Fruit fly (Drosophila melanogaster) whole organism, embryonic: ENCODE measurements around the gene CG17571.

Source experiments
- Atf6 ChIP-seq: fragments of 200-800 bp; sonication (Bioruptor generic); IDR thresholded peaks from 2 replicates; pipeline ENCODE4 v1.3.6; 2022; ENCODE audit warnings: missing biosample characterization, missing genetic modification characterization
- B-H2 ChIP-seq: fragments of 200-800 bp; sonication (Bioruptor generic); optimal IDR thresholded peaks from 2 replicates; lab custom pipeline; 2018; ENCODE audit warnings: missing biosample characterization, mild to moderate bottlenecking, missing genetic modification characterization
- Bdp1 ChIP-seq: fragments of 200-800 bp; sonication (Bioruptor generic); optimal IDR thresholded peaks from 3 replicates; lab custom pipeline; 2016; ENCODE audit warnings: missing biosample characterization, missing genetic modification characterization
- CG10209 ChIP-seq: fragments of 200-800 bp; sonication (Bioruptor generic); optimal IDR thresholded peaks from 3 replicates; lab custom pipeline; 2017; ENCODE audit warnings: missing biosample characterization, mild to moderate bottlenecking, missing genetic modification characterization, missing genetic modification reagents
- CG11247 ChIP-seq: fragments of 200-800 bp; sonication (Bioruptor generic); IDR thresholded peaks from 2 replicates; pipeline ENCODE4 v1.3.6; 2022; ENCODE audit warnings: missing biosample characterization, missing genetic modification characterization
- CG11723 ChIP-seq: fragments of 200-800 bp; sonication (Bioruptor generic); optimal IDR thresholded peaks from 2 replicates; lab custom pipeline; 2017; ENCODE audit warnings: missing biosample characterization, mild to moderate bottlenecking, missing genetic modification characterization
- CG12104 ChIP-seq: fragments of 200-800 bp; sonication (Bioruptor generic); optimal IDR thresholded peaks from 3 replicates; lab custom pipeline; 2016; ENCODE audit warnings: missing biosample characterization, missing genetic modification characterization
- CG12155 ChIP-seq: fragments of 200-800 bp; sonication (Bioruptor generic); optimal IDR thresholded peaks from 3 replicates; lab custom pipeline; 2016; ENCODE audit warnings: missing biosample characterization, missing genetic modification characterization
- CG12219 ChIP-seq: fragments of 200-800 bp; sonication (Bioruptor generic); optimal IDR thresholded peaks from 3 replicates; lab custom pipeline; 2018; ENCODE audit warnings: missing biosample characterization, mild to moderate bottlenecking, missing genetic modification characterization
- CG12659 ChIP-seq: fragments of 200-800 bp; sonication (Bioruptor generic); optimal IDR thresholded peaks from 3 replicates; lab custom pipeline; 2017; ENCODE audit warnings: mild to moderate bottlenecking, missing biosample characterization, missing genetic modification reagents, missing genetic modification characterization
- CG15269 ChIP-seq: fragments of 200-800 bp; sonication (Bioruptor generic); optimal IDR thresholded peaks from 2 replicates; lab custom pipeline; 2018; ENCODE audit warnings: missing biosample characterization, mild to moderate bottlenecking, missing genetic modification characterization, moderate library complexity
- CG1603 ChIP-seq: fragments of 200-800 bp; sonication (Bioruptor generic); optimal IDR thresholded peaks from 2 replicates; lab custom pipeline; 2019; ENCODE audit warnings: missing biosample characterization, mild to moderate bottlenecking, missing genetic modification characterization, moderate library complexity
- CG16815 ChIP-seq: fragments of 200-800 bp; sonication (Bioruptor generic); optimal IDR thresholded peaks from 3 replicates; lab custom pipeline; 2017; ENCODE audit warnings: missing biosample characterization, mild to moderate bottlenecking, missing genetic modification characterization
- CG17385 ChIP-seq: fragments of 200-800 bp; sonication (Bioruptor generic); optimal IDR thresholded peaks from 3 replicates; lab custom pipeline; 2018; ENCODE audit warnings: missing biosample characterization, mild to moderate bottlenecking, missing genetic modification characterization
- CG2120 ChIP-seq: fragments of 200-800 bp; sonication (Bioruptor generic); optimal IDR thresholded peaks from 3 replicates; lab custom pipeline; 2016; ENCODE audit warnings: missing biosample characterization, missing genetic modification characterization
- CG32767 ChIP-seq: fragments of 200-800 bp; sonication (Bioruptor generic); IDR thresholded peaks from 2 replicates; pipeline ENCODE4 v1.3.6; 2022; ENCODE audit warnings: missing biosample characterization, missing genetic modification characterization
- CG3726 ChIP-seq: fragments of 200-800 bp; sonication (Bioruptor generic); IDR thresholded peaks from 3 replicates; pipeline ENCODE4, ENCODE4 v1.3.6; 2022; ENCODE audit warnings: missing biosample characterization, missing genetic modification characterization
- CG42726 ChIP-seq: fragments of 200-800 bp; sonication (Bioruptor generic); IDR thresholded peaks from 2 replicates; pipeline ENCODE4 v1.3.6; 2022; ENCODE audit warnings: missing biosample characterization, missing genetic modification characterization; ENCODE audit not compliant: partially characterized antibody
- CG43689 ChIP-seq: fragments of 200-800 bp; sonication (Bioruptor generic); IDR thresholded peaks from 2 replicates; pipeline ENCODE4 v1.3.6; 2022; ENCODE audit warnings: missing biosample characterization, missing genetic modification characterization
- CG8944 ChIP-seq: fragments of 200-800 bp; sonication (Bioruptor generic); optimal IDR thresholded peaks from 3 replicates; lab custom pipeline; 2016; ENCODE audit warnings: missing biosample characterization, missing genetic modification characterization
- CG9437 ChIP-seq: fragments of 200-800 bp; sonication (Bioruptor generic); optimal IDR thresholded peaks from 2 replicates; lab custom pipeline; 2018; ENCODE audit warnings: missing biosample characterization, mild to moderate bottlenecking, missing genetic modification characterization
- D19A ChIP-seq: fragments of 200-800 bp; optimal IDR thresholded peaks from 3 replicates; lab custom pipeline; 2019; ENCODE audit warnings: missing biosample characterization, mild to moderate bottlenecking, missing genetic modification characterization, moderate library complexity
- Hmr ChIP-seq: fragments of 200-800 bp; sonication (Bioruptor generic); optimal IDR thresholded peaks from 3 replicates; lab custom pipeline; 2017; ENCODE audit warnings: mild to moderate bottlenecking, missing biosample characterization, missing genetic modification reagents, missing genetic modification characterization
- Hmx ChIP-seq: fragments of 200-800 bp; sonication (Bioruptor generic); optimal IDR thresholded peaks from 2 replicates; lab custom pipeline; 2016; ENCODE audit warnings: missing biosample characterization, missing genetic modification characterization
- Hsf ChIP-seq: fragments of 200-800 bp; sonication (Bioruptor generic); optimal IDR thresholded peaks from 3 replicates; lab custom pipeline; 2016; ENCODE audit warnings: missing biosample characterization, missing genetic modification characterization
- Kr ChIP-seq: fragments of 200-800 bp; sonication (Bioruptor generic); optimal IDR thresholded peaks from 2 replicates; lab custom pipeline; 2017; ENCODE audit warnings: missing biosample characterization, mild to moderate bottlenecking, missing genetic modification characterization
- Max ChIP-seq: fragments of 200-800 bp; sonication (Bioruptor generic); optimal IDR thresholded peaks from 2 replicates; lab custom pipeline; 2016; ENCODE audit warnings: missing biosample characterization, mild to moderate bottlenecking, missing genetic modification characterization
- Med ChIP-seq: fragments of 200-800 bp; sonication (Bioruptor generic); peaks from one replicate; lab custom pipeline; 2016; ENCODE audit warnings: missing biosample characterization, missing genetic modification characterization, mild to moderate bottlenecking, inconsistent platforms, moderate library complexity
- Mrtf ChIP-seq: fragments of 200-800 bp; sonication (Bioruptor generic); IDR thresholded peaks from 3 replicates; pipeline ENCODE4 v1.3.6; 2022; ENCODE audit warnings: missing biosample characterization, missing genetic modification characterization
- Pdp1 ChIP-seq, 2 experiments: fragments of 200-800 bp; sonication (Bioruptor generic); optimal IDR thresholded peaks; 3 replicates each; lab custom pipeline; 2016; ENCODE audit warnings: missing biosample characterization in 2 of 2, missing genetic modification characterization in 2 of 2, mild to moderate bottlenecking in 1 of 2, moderate library complexity in 1 of 2
- Ravus ChIP-seq: fragments of 200-800 bp; sonication (Bioruptor generic); IDR thresholded peaks from 2 replicates; pipeline ENCODE4 v1.3.6; 2022; ENCODE audit warnings: missing biosample characterization, missing genetic modification characterization
- Rfx ChIP-seq: fragments of 200-800 bp; sonication (Bioruptor generic); IDR thresholded peaks from 2 replicates; pipeline ENCODE4 v1.3.6; 2022; ENCODE audit warnings: missing biosample characterization, missing genetic modification characterization
- Xrp1 ChIP-seq: fragments of 200-800 bp; sonication (Bioruptor generic); IDR thresholded peaks from 2 replicates; pipeline ENCODE4 v1.3.6; 2022; ENCODE audit warnings: missing biosample characterization, missing genetic modification characterization
- ac ChIP-seq: fragments of 200-800 bp; sonication (Bioruptor generic); optimal IDR thresholded peaks from 3 replicates; lab custom pipeline; 2017; ENCODE audit warnings: missing biosample characterization, mild to moderate bottlenecking, missing genetic modification characterization
- bbx ChIP-seq: fragments of 200-800 bp; sonication (Bioruptor generic); IDR thresholded peaks from 2 replicates; pipeline ENCODE4 v1.3.6; 2022; ENCODE audit warnings: missing biosample characterization, missing genetic modification characterization; ENCODE audit not compliant: partially characterized antibody
- cato ChIP-seq: fragments of 200-800 bp; sonication (Bioruptor generic); optimal IDR thresholded peaks from 2 replicates; lab custom pipeline; 2016; ENCODE audit warnings: missing biosample characterization, missing genetic modification characterization, borderline replicate concordance
- chm ChIP-seq: fragments of 200-800 bp; sonication (Bioruptor generic); IDR thresholded peaks from 2 replicates; pipeline ENCODE4 v1.3.6; 2022; ENCODE audit warnings: missing biosample characterization, missing genetic modification characterization
- chn ChIP-seq: fragments of 200-800 bp; sonication (Bioruptor generic); optimal IDR thresholded peaks from 2 replicates; lab custom pipeline; 2016; ENCODE audit warnings: missing biosample characterization, missing genetic modification characterization
- crp ChIP-seq, 2 experiments: fragments of 200-800 bp; sonication (Bioruptor generic); optimal IDR thresholded peaks; 2 replicates in 1 of 2; 3 replicates in 1 of 2; lab custom pipeline; 2017; ENCODE audit warnings: missing biosample characterization in 2 of 2, missing genetic modification characterization in 2 of 2, mild to moderate bottlenecking in 1 of 2, moderate library complexity in 1 of 2
- ham ChIP-seq: fragments of 200-800 bp; sonication (Bioruptor generic); IDR thresholded peaks from 2 replicates; pipeline ENCODE4 v1.3.6; 2022; ENCODE audit warnings: missing biosample characterization, missing genetic modification characterization
- ind ChIP-seq: fragments of 200-800 bp; sonication (Bioruptor generic); optimal IDR thresholded peaks from 3 replicates; lab custom pipeline; 2016; ENCODE audit warnings: missing biosample characterization, missing genetic modification characterization
- mirr ChIP-seq: fragments of 200-800 bp; sonication (Bioruptor generic); optimal IDR thresholded peaks from 3 replicates; lab custom pipeline; 2018; ENCODE audit warnings: missing biosample characterization, mild to moderate bottlenecking, missing genetic modification characterization
- otp ChIP-seq: fragments of 200-800 bp; sonication (Bioruptor generic); IDR thresholded peaks from 3 replicates; pipeline ENCODE4, ENCODE4 v1.3.6; 2022; ENCODE audit warnings: missing biosample characterization, missing genetic modification characterization
- pho ChIP-seq: fragments of 200-800 bp; sonication (Bioruptor generic); optimal IDR thresholded peaks from 2 replicates; lab custom pipeline; 2016; ENCODE audit warnings: missing biosample characterization, missing genetic modification characterization
- phol ChIP-seq: fragments of 200-800 bp; sonication (Bioruptor generic); optimal IDR thresholded peaks from 3 replicates; lab custom pipeline; 2018; ENCODE audit warnings: missing biosample characterization, mild to moderate bottlenecking, missing genetic modification characterization, moderate library complexity
- scrt ChIP-seq: fragments of 200-800 bp; sonication (Bioruptor generic); optimal IDR thresholded peaks from 2 replicates; lab custom pipeline; 2018; ENCODE audit warnings: missing biosample characterization, mild to moderate bottlenecking, missing genetic modification characterization, moderate library complexity
- seq ChIP-seq: fragments of 200-800 bp; sonication (Bioruptor generic); IDR thresholded peaks from 2 replicates; pipeline ENCODE4 v1.3.6; 2022; ENCODE audit warnings: missing biosample characterization, missing genetic modification characterization
- slou ChIP-seq: fragments of 200-800 bp; sonication (Bioruptor generic); optimal IDR thresholded peaks from 3 replicates; lab custom pipeline; 2016; ENCODE audit warnings: missing biosample characterization, missing genetic modification characterization
- ttk ChIP-seq: fragments of 200-800 bp; sonication (Bioruptor generic); IDR thresholded peaks from 2 replicates; pipeline ENCODE4 v2.1.2; 2022; ENCODE audit warnings: missing biosample characterization, missing genetic modification characterization
- yki ChIP-seq: fragments of >200 bp; optimal IDR thresholded peaks from 3 replicates; lab custom pipeline; 2018
- zfh1 ChIP-seq: fragments of 200-800 bp; sonication (Bioruptor generic); IDR thresholded peaks from 3 replicates; pipeline ENCODE4 v1.3.6; 2022; ENCODE audit warnings: missing biosample characterization, missing genetic modification characterization

CG17571 gene

DNA sequence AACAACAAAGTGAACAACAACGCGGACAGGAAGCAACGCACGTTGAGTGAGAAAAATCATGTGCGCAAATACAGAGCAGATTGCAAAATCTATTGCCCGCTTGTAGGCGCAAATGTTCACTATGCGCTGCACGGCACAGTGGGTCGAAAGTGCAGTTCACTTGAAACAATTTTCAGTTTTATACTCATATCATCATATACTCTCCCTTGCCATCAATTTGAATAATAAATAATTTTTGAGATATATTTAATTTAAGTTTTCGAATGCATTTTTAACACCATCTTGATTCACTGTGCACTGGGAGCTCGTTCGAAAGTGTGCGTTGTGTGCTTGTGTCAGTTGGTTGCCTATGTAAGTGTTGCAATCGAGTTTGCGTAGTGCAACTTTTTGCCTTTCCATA lies 10.2 kb upstream of the CG17571 start (continued):
- TF ChIP-seq CG12219 (GFP tag; lab: Kevin White, UChicago) (peak; percentile 71), CG32767 (GFP tag; lab: Robert Waterston, UW) (peak; percentile 70; the same call in 1 of the 2 replicates), CG15269 (tag; lab: Kevin White, UChicago) (peak; percentile 75), CG12155 (GFP tag; lab: Kevin White, UChicago) (peak; percentile 57), CG16815 (GFP tag; lab: Kevin White, UChicago) (peak; percentile 77), CG10209 (GFP tag; lab: Kevin White, UChicago) (peak; percentile 63), mirr (GFP tag; lab: Kevin White, UChicago) (no peak), zfh1 (GFP tag; lab: Robert Waterston, UW) (peak; percentile 83), chm (GFP tag; lab: Robert Waterston, UW) (peak; percentile 89), Rfx (GFP tag; lab: Robert Waterston, UW) (peak; percentile 50; the same call in 1 of the 2 replicates), Kr (GFP tag; lab: Kevin White, UChicago) (peak; percentile 48), slou (peak; percentile 64), B-H2 (GFP tag; lab: Kevin White, UChicago) (no peak), seq (GFP tag; lab: Robert Waterston, UW) (peak; percentile 63), Hmx (GFP tag; lab: Kevin White, UChicago) (no peak), CG42726 (GFP tag; lab: Robert Waterston, UW) (no peak), CG17385 (GFP tag; lab: Kevin White, UChicago) (peak; percentile 58), Xrp1 (GFP tag; lab: Robert Waterston, UW) (peak; percentile 85), CG11247 (GFP tag; lab: Robert Waterston, UW) (peak; percentile 56; the same call in 1 of the 2 replicates), Max (peak; percentile 45), CG9437 (GFP tag; lab: Kevin White, UChicago) (peak; percentile 12), pho (no peak), CG3726 (GFP tag; lab: Robert Waterston, UW) (peak; percentile 62; the same call in 1 of the 3 replicates), Med (peak; percentile 86), CG12104 (GFP tag; lab: Kevin White, UChicago) (peak; percentile 43), otp (GFP tag; lab: Robert Waterston, UW) (peak; percentile 84), crp (GFP tag; optimal IDR thresholded peaks at IDR 0.05; lab: Kevin White, UChicago) (peak in 1 of 2 experiments; percentile 16), cato (peak; percentile 27), CG12659 (peak; percentile 73), CG11723 (GFP tag; lab: Kevin White, UChicago) (peak; percentile 43), scrt (no peak), Hmr (GFP tag; lab: Kevin White, UChicago) (peak; percentile 54), CG1603 (tag; lab: Kevin White, UChicago) (peak; percentile 87), ham (GFP tag; lab: Robert Waterston, UW) (0 out of 2 replicates have a peak, but pooled peaks have one; percentile 14), Atf6 (GFP tag; lab: Robert Waterston, UW) (peak; percentile 47; the same call in 1 of the 2 replicates), Bdp1 (peak; percentile 8), CG43689 (GFP tag; lab: Robert Waterston, UW) (peak; percentile 44; the same call in 1 of the 2 replicates), Hsf (GFP tag; lab: Kevin White, UChicago) (peak; percentile 76), CG2120 (peak; percentile 10), phol (peak; percentile 77), CG8944 (GFP tag; lab: Kevin White, UChicago) (no peak), ac (GFP tag; lab: Kevin White, UChicago) (peak; percentile 56), ind (GFP tag; lab: Kevin White, UChicago) (peak; percentile 46), ttk (peak; percentile 67), yki (lab: Kevin White, UChicago) (no peak), D19A (peak; percentile 55), Pdp1 (GFP tag; optimal IDR thresholded peaks at IDR 0.05; lab: Kevin White, UChicago) (peak; percentile 47 to 53), chn (peak; percentile 80), Mrtf (GFP tag; lab: Robert Waterston, UW) (peak; percentile 65; the same call in 2 of the 3 replicates), bbx (0 out of 2 replicates have a peak, but pooled peaks have one; percentile 19), Ravus (GFP tag; lab: Robert Waterston, UW) (peak; percentile 46)
